Worm (Caenorhabditis elegans): Measurements from ENCODE around the gene ZK673.4.

The ZK673.4 gene

ce11 chrII:10416332-10416863 is 36.3 kb upstream of the ZK673.4 start, which contains the start of gene eif-2A (continued):
- TF ChIP-seq grh-1 (GFP tag; IDR thresholded peaks at IDR 0.05) = no peak
- no peak for TF ChIP-seq hpl-2 (GFP tag; optimal IDR thresholded peaks at IDR 0.05)
- peak; percentile 21 for TF ChIP-seq nhr-71 (tag; optimal IDR thresholded peaks at IDR 0.05)
- TF ChIP-seq nhr-47 (tag; optimal IDR thresholded peaks at IDR 0.05) = peak; percentile 7
- TF ChIP-seq ztf-11 (tag; optimal IDR thresholded peaks at IDR 0.05) = no peak
- TF ChIP-seq unc-130 (tag; optimal IDR thresholded peaks at IDR 0.05) = no peak
- TF ChIP-seq ces-1 (GFP tag; optimal IDR thresholded peaks at IDR 0.05) = no peak
- no peak for TF ChIP-seq nhr-12 (tag; optimal IDR thresholded peaks at IDR 0.05)
- TF ChIP-seq ceh-82 (tag; optimal IDR thresholded peaks at IDR 0.05) = no peak
- no peak for TF ChIP-seq pag-3 (tag; optimal IDR thresholded peaks at IDR 0.05; ENCODE audit: borderline replicate concordance, insufficient read depth)
- no peak for TF ChIP-seq ceh-63 (GFP tag; optimal IDR thresholded peaks at IDR 0.05)
- TF ChIP-seq nhr-85 (tag) = no peak
- peak; percentile 25 to 41 for TF ChIP-seq lin-35 (GFP tag; optimal IDR thresholded peaks at IDR 0.05)
- no peak for TF ChIP-seq fkh-8 (tag; optimal IDR thresholded peaks at IDR 0.05)
- TF ChIP-seq egl-13 (tag; optimal IDR thresholded peaks at IDR 0.05) = no peak

DNA sequence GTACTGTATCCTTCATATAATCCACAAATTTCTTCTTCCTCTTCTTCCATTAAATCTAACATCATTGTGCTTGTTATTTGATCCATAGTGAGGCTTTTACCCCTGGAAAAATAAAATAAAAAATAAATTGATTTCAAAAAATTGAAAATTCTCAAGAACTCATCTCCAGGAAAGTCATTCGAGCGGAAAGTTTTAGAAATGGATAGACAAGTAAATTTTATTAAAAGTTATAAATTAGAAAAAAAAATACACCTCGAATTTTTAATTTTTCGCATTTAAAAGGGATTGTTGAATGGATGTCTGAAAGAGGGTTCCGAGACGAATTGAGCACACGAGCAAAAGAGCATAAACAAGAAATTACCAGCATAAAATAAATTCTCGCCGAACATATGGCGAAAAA is 30.8 kb upstream of the ZK673.4 start, which contains the start of gene frpr-21:
frpr-21 (minus strand) TSS at position 101 of the 400 bp plus-strand sequence.
- no peak for TF ChIP-seq ztf-4 (tag; optimal IDR thresholded peaks at IDR 0.05)
- TF ChIP-seq fkh-8 (tag; optimal IDR thresholded peaks at IDR 0.05) = no peak
- no peak for TF ChIP-seq fkh-4 (tag; optimal IDR thresholded peaks at IDR 0.05; ENCODE audit: borderline replicate concordance)
- no peak for TF ChIP-seq ceh-82 (tag; optimal IDR thresholded peaks at IDR 0.05)
- no peak for TF ChIP-seq nhr-77 (tag; optimal IDR thresholded peaks at IDR 0.05)
- TF ChIP-seq Y116A8C.19 (tag; optimal IDR thresholded peaks at IDR 0.05; ENCODE audit: borderline replicate concordance) = no peak
- TF ChIP-seq efl-1 (optimal IDR thresholded peaks at IDR 0.05) = no peak
- no peak for TF ChIP-seq efl-1 (GFP tag; optimal IDR thresholded peaks at IDR 0.05 in 1 of 2)
- TF ChIP-seq nhr-84 (tag; optimal IDR thresholded peaks at IDR 0.05) = no peak
- TF ChIP-seq xbp-1 (tag; optimal IDR thresholded peaks at IDR 0.05) = no peak
- TF ChIP-seq hpl-2 (GFP tag; optimal IDR thresholded peaks at IDR 0.05) = no peak
- no peak for TF ChIP-seq ces-1 (GFP tag; optimal IDR thresholded peaks at IDR 0.05)
- TF ChIP-seq aly-2 (tag; optimal IDR thresholded peaks at IDR 0.05) = no peak
- TF ChIP-seq alr-1 (tag; optimal IDR thresholded peaks at IDR 0.05; ENCODE audit: borderline replicate concordance) = no peak
- TF ChIP-seq elt-3 (tag; optimal IDR thresholded peaks at IDR 0.05) = no peak
- TF ChIP-seq sptf-1 (tag; optimal IDR thresholded peaks at IDR 0.05) = no peak

- TF ChIP-seq dpl-1 (GFP tag; optimal IDR thresholded peaks at IDR 0.05) = no peak
- TF ChIP-seq ceh-88 (GFP tag; IDR thresholded peaks at IDR 0.05) = no peak
- TF ChIP-seq irx-1 (tag; optimal IDR thresholded peaks at IDR 0.05) = no peak
- no peak for TF ChIP-seq ztf-4 (tag; optimal IDR thresholded peaks at IDR 0.05)
- TF ChIP-seq hpl-2 (GFP tag; optimal IDR thresholded peaks at IDR 0.05) = no peak
- no peak for TF ChIP-seq ces-1 (GFP tag; optimal IDR thresholded peaks at IDR 0.05)
- no peak for TF ChIP-seq lin-13 (GFP tag; optimal IDR thresholded peaks at IDR 0.05)
- TF ChIP-seq dsc-1 (tag; optimal IDR thresholded peaks at IDR 0.05) = no peak
- TF ChIP-seq sptf-1 (tag; optimal IDR thresholded peaks at IDR 0.05) = no peak
- TF ChIP-seq egl-13 (tag; optimal IDR thresholded peaks at IDR 0.05) = no peak
- TF ChIP-seq vab-15 (tag; optimal IDR thresholded peaks at IDR 0.05) = no peak
- TF ChIP-seq tbx-2 (tag; optimal IDR thresholded peaks at IDR 0.05) = no peak
- no peak for TF ChIP-seq sup-37 (GFP tag; optimal IDR thresholded peaks at IDR 0.05)
- no peak for TF ChIP-seq ceh-63 (GFP tag; optimal IDR thresholded peaks at IDR 0.05)
- TF ChIP-seq hlh-17 (GFP tag; optimal IDR thresholded peaks at IDR 0.05; ENCODE audit: borderline replicate concordance) = no peak
- no peak for TF ChIP-seq nhr-84 (tag; optimal IDR thresholded peaks at IDR 0.05)
- no peak for TF ChIP-seq elt-2 (tag; optimal IDR thresholded peaks at IDR 0.05)
- no peak for TF ChIP-seq nhr-85 (tag)
Observed at ce11 chrII:10435836-10436235, 16.9 kb upstream of the ZK673.4 start, which contains the start of gene cut-4. Gene cut-4, plus strand, starts transcription at chrII:10436136.
